Worm (Caenorhabditis elegans) whole organism, L4 larva: ENCODE measurements around the gene txdc-12.2.

Source experiments
- aly-2 ChIP-seq: sonication (generic microtip); optimal IDR thresholded peaks from 2 replicates; lab custom pipeline; 2018; ENCODE audit warnings: missing biosample characterization, missing genetic modification characterization
- pha-4 ChIP-seq, 2 experiments: fragments of 150-350 bp in 1 of 2; fragments of 200-800 bp in 1 of 2; sonication (Bioruptor generic) in 1 of 2; IDR thresholded peaks in 1 of 2; optimal IDR thresholded peaks in 1 of 2; 2 replicates each; pipeline versions ENCODE4 v1.3.6 to Lab custom; 2014 to 2022; ENCODE audit warnings: missing genetic modification characterization in 2 of 2, missing genetic modification reagents in 2 of 2, missing biosample characterization in 1 of 2, missing compliant biosample characterization in 1 of 2
- unc-62 ChIP-seq, 3 experiments: fragments of 150-350 bp in 1 of 3; sonication (generic microtip); optimal IDR thresholded peaks in 2 of 3; peaks in 1 of 3; 1 replicate in 1 of 3; 2 replicates in 2 of 3; lab custom pipeline; 2014 to 2017; ENCODE audit warnings: missing biosample characterization in 3 of 3, missing genetic modification characterization in 3 of 3, missing genetic modification reagents in 3 of 3, missing genotype in 1 of 3

DNA sequence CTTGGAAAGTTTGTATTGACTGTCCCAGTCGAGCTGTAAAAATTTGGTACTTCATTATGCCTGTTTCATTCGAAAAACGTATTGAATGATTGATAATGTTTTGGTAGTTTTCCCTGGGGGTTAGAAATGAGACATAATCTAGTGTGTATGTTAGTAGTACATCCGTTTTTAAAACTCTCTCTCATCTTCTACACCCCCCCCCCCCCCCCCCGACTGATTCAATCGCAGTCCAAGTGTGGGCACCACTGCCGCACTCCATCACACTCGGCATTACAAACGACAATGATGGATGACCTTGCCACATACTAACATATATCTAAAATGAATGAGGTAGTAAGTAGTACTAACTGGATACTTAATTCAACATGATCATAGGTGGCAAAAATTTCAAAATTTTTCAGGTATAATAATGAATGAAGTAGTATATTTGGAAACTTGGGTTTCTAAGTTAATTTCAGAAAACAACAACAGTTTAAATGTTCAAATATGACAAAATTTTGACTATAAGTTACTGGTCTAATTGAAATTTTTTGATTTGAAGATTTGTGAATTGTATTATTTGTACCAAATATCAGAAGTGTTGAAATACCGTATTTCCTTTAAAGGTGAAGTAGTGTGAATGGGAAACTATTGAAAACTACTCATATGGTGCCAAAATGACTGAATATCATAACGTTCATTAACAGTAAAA, 32.7 kb upstream of the txdc-12.2 start:
- TF ChIP-seq pha-4 (GFP tag; IDR thresholded peaks at IDR 0.05; lab: Robert Waterston, UW) (no peak), pha-4 (tag; optimal IDR thresholded peaks at IDR 0.05; lab: Kevin White, UChicago) (no peak), unc-62 (GFP tag; optimal IDR thresholded peaks at IDR 0.05 in 1 of 2; lab: Kevin White, UChicago) (peak in 1 of 2 experiments; percentile 94), unc-62 (tag; optimal IDR thresholded peaks at IDR 0.05; lab: Kevin White, UChicago) (no peak), aly-2 (tag; lab: Kevin White, UChicago) (no peak)
